Worm (Caenorhabditis elegans): ENCODE data around the gene T22B3.3.

T22B3.3 gene

ce11 chrIV:11703685-11704296 is at the start of gene T22B3.3, which contains the start of gene alg-3:
T22B3.3 (minus strand) TSS chrIV:11703785.
alg-3 (plus strand) TSS chrIV:11704246.
- TF ChIP-seq nhr-76 (tag; optimal IDR thresholded peaks at IDR 0.05) (no peak), nhr-11 (tag; optimal IDR thresholded peaks at IDR 0.05) (no peak), eor-1 (tag; optimal IDR thresholded peaks at IDR 0.05) (no peak), nhr-25 (tag; optimal IDR thresholded peaks at IDR 0.05) (no peak), nhr-237 (tag; optimal IDR thresholded peaks at IDR 0.05) (no peak), nhr-28 (tag; optimal IDR thresholded peaks at IDR 0.05) (no peak), mml-1 (tag; optimal IDR thresholded peaks at IDR 0.05) (no peak), ceh-82 (tag; optimal IDR thresholded peaks at IDR 0.05) (no peak), pqm-1 (tag; optimal IDR thresholded peaks at IDR 0.05) (no peak), daf-12 (tag; optimal IDR thresholded peaks at IDR 0.05) (no peak), egl-5 (tag; optimal IDR thresholded peaks at IDR 0.05) (no peak), mdl-1 (tag; optimal IDR thresholded peaks at IDR 0.05) (no peak), nhr-67 (tag; optimal IDR thresholded peaks at IDR 0.05) (no peak)

DNA sequence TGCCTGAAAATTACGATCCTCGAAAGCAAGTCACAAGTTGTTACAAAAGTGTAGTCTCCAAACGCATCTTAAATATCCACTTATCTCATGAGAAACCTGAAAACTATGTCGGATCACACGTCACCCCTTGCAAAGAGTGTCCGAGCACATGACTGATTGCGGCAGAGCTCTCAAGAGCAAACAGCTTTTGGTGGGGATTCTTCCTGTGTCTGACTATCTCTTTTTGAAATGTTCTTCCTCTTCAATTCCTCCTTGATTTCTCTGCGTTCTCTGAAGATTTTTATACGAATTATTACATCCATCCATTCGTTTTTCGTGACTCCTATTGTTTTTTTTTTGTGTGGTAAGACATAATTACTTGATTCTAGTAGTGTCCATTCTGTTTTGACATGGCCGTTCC is 45.3 kb upstream of the T22B3.3 start, which contains the start of gene T12A7.6:
TSS of gene T12A7.6 (plus strand) at position 369 of the 400 bp plus-strand sequence.
- TF ChIP-seq lsy-12 (tag; optimal IDR thresholded peaks at IDR 0.05) (no peak), nhr-67 (tag; optimal IDR thresholded peaks at IDR 0.05) (no peak), nhr-28 (tag; optimal IDR thresholded peaks at IDR 0.05) (no peak), skn-1 (tag; optimal IDR thresholded peaks at IDR 0.05) (no peak), ama-1 (optimal IDR thresholded peaks at IDR 0.05) (no peak), ceh-82 (tag; optimal IDR thresholded peaks at IDR 0.05) (no peak), eor-1 (tag; optimal IDR thresholded peaks at IDR 0.05) (no peak), nhr-23 (tag; optimal IDR thresholded peaks at IDR 0.05) (no peak), mdl-1 (tag; optimal IDR thresholded peaks at IDR 0.05) (no peak), mml-1 (tag; optimal IDR thresholded peaks at IDR 0.05) (no peak), daf-12 (tag; optimal IDR thresholded peaks at IDR 0.05) (no peak), nhr-12 (tag; optimal IDR thresholded peaks at IDR 0.05) (no peak), nhr-76 (tag; optimal IDR thresholded peaks at IDR 0.05) (no peak), ztf-4 (tag; optimal IDR thresholded peaks at IDR 0.05) (no peak), elt-3 (tag; optimal IDR thresholded peaks at IDR 0.05) (no peak), ceh-16 (tag; optimal IDR thresholded peaks at IDR 0.05) (no peak), ztf-11 (tag; optimal IDR thresholded peaks at IDR 0.05) (no peak), elt-2 (tag; optimal IDR thresholded peaks at IDR 0.05) (no peak), hmg-11 (tag; optimal IDR thresholded peaks at IDR 0.05) (no peak)

DNA sequence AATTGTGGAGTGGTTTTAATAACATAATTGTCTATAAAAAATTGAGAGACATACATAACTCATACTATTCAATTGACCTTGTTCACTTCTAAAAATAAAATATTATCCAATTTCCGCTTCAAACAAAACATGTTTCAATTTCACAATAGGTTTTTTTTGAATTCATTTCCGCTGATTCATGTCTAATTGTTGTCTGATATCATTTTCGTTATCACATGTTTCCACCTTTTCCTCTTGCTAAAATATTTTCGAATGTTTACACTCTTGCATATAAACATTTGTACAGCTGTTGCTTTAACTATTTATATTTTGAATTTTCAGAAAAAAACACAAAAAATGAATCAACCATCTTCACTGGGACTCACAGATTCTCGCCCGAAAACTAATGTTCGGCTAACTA is 41.8 kb upstream of the T22B3.3 start, which contains the start of gene gem-4:
TSS of gene gem-4 (plus strand) at position 301 of the 400 bp plus-strand sequence.
- peak; percentile 9 for TF ChIP-seq elt-2 (tag; optimal IDR thresholded peaks at IDR 0.05)
- TF ChIP-seq elt-1 (tag; optimal IDR thresholded peaks at IDR 0.05): no peak
- no peak for TF ChIP-seq egl-5 (tag; optimal IDR thresholded peaks at IDR 0.05)
- TF ChIP-seq daf-12 (tag; optimal IDR thresholded peaks at IDR 0.05): no peak
- TF ChIP-seq unc-62 (GFP tag; optimal IDR thresholded peaks at IDR 0.05): no peak
- no peak for TF ChIP-seq nfya-1 (tag; optimal IDR thresholded peaks at IDR 0.05; ENCODE audit: insufficient read depth)
- TF ChIP-seq pha-4 (tag; optimal IDR thresholded peaks at IDR 0.05): peak; percentile 28
- TF ChIP-seq jun-1 (tag; optimal IDR thresholded peaks at IDR 0.05): no peak
- TF ChIP-seq hmg-11 (tag; optimal IDR thresholded peaks at IDR 0.05): no peak

- TF ChIP-seq fkh-2 (tag; optimal IDR thresholded peaks at IDR 0.05) (peak; percentile 7), fos-1 (tag; optimal IDR thresholded peaks at IDR 0.05) (no peak), unc-39 (tag; optimal IDR thresholded peaks at IDR 0.05) (no peak), jun-1 (tag; optimal IDR thresholded peaks at IDR 0.05) (no peak), nhr-76 (tag; optimal IDR thresholded peaks at IDR 0.05) (no peak), ztf-11 (tag; optimal IDR thresholded peaks at IDR 0.05) (no peak), nhr-67 (tag; optimal IDR thresholded peaks at IDR 0.05) (no peak), snpc-4 (tag; optimal IDR thresholded peaks at IDR 0.05) (peak; percentile 22), unc-62 (GFP tag; optimal IDR thresholded peaks at IDR 0.05) (no peak), lsy-12 (tag; optimal IDR thresholded peaks at IDR 0.05) (no peak), ZK546.5 (tag; optimal IDR thresholded peaks at IDR 0.05) (no peak), nhr-12 (tag; optimal IDR thresholded peaks at IDR 0.05) (no peak), R02D3.7 (tag; optimal IDR thresholded peaks at IDR 0.05) (no peak), nfya-1 (tag; optimal IDR thresholded peaks at IDR 0.05; ENCODE audit: insufficient read depth) (peak; percentile 32), pqm-1 (tag; optimal IDR thresholded peaks at IDR 0.05) (no peak)
These were observed 40.7 kb upstream of the T22B3.3 start for ce11 chrIV:11744287-11744686.

Data from whole organism, L3 larva.